Worm (Caenorhabditis elegans) whole organism, young adult: ENCODE results near the gene acs-14.
A peak's percentile ranks its signal among the peaks of the same experiment; 100 is the strongest.

Experiments
- ama-1 ChIP-seq, 3 experiments: fragments of 150-350 bp in 1 of 3; sonication (generic microtip) in 2 of 3; optimal IDR thresholded peaks; 2 replicates each; lab custom pipeline; 2014 to 2018; ENCODE audit warnings: missing biosample characterization in 2 of 3, missing genetic modification characterization in 2 of 3, missing genetic modification reagents in 2 of 3
- efl-1 ChIP-seq: fragments of 150-350 bp; optimal IDR thresholded peaks from 2 replicates; lab custom pipeline; 2014; ENCODE audit warnings: missing biosample characterization, missing genetic modification reagents, missing genetic modification characterization
- egl-44 ChIP-seq: fragments of 200-800 bp; sonication (Bioruptor generic); IDR thresholded peaks from 2 replicates; pipeline ENCODE4 v1.3.6; 2022; ENCODE audit warnings: missing genetic modification reagents, missing genetic modification characterization, missing compliant biosample characterization
- madf-10 ChIP-seq: sonication (generic microtip); optimal IDR thresholded peaks from 2 replicates; lab custom pipeline; 2016; ENCODE audit warnings: mild to moderate bottlenecking, missing genetic modification characterization, missing compliant biosample characterization
- zim-3 ChIP-seq: sonication (generic microtip); optimal IDR thresholded peaks from 2 replicates; lab custom pipeline; 2017; ENCODE audit warnings: mild to moderate bottlenecking, missing genetic modification characterization, moderate library complexity, missing compliant biosample characterization
- ztf-26 ChIP-seq: sonication (generic microtip); optimal IDR thresholded peaks from 2 replicates; lab custom pipeline; 2017; ENCODE audit warnings: missing genetic modification characterization, missing compliant biosample characterization

DNA sequence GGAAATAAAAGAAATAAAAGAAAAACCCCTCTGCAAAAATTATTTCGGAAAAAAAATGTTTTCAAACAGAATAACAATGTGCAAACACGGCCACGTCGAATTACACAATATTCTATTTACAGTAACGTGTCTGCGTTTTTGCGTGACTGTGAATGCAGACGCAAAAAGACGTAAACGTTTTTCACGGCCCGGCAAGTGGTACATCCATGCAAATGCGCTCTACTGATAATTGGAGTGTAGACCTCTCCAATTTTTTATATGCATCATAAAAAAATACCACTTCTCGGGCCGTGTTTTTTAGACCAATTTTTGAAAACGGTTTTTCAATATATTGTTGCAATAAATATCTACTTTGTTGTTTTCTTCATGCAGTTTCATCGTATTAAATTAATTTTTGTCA, 41.5 kb downstream of the acs-14 start, which contains the start of gene nstp-10:
- TF ChIP-seq efl-1 (GFP tag; lab: Kevin White, UChicago) (peak; percentile 88), madf-10 (tag; lab: Kevin White, UChicago) (no peak), ztf-26 (no peak), zim-3 (tag; lab: Kevin White, UChicago) (no peak), ama-1 (optimal IDR thresholded peaks at IDR 0.05; lab: Kevin White, UChicago) (no peak), ama-1 (GFP tag; optimal IDR thresholded peaks at IDR 0.05; lab: Kevin White, UChicago) (no peak), egl-44 (no peak)
